Worm (Caenorhabditis elegans) whole organism, late embryonic: ENCODE results near the gene col-187.

Experiments
- C08G9.2 ChIP-seq: sonication (generic microtip); optimal IDR thresholded peaks from 2 replicates; lab custom pipeline; 2016; ENCODE audit warnings: mild to moderate bottlenecking, missing genetic modification characterization, moderate library complexity, missing compliant biosample characterization
- C38D4.7 ChIP-seq: fragments of 200-800 bp; sonication (Bioruptor generic); optimal IDR thresholded peaks from 2 replicates; lab custom pipeline; 2018; ENCODE audit warnings: mild to moderate bottlenecking, missing genetic modification characterization, moderate library complexity, missing compliant biosample characterization
- F13H6.1 ChIP-seq: sonication (generic microtip); optimal IDR thresholded peaks from 2 replicates; lab custom pipeline; 2016; ENCODE audit warnings: missing genetic modification characterization, missing compliant biosample characterization
- K02D7.2 ChIP-seq: sonication (generic microtip); optimal IDR thresholded peaks from 2 replicates; lab custom pipeline; 2017; ENCODE audit warnings: mild to moderate bottlenecking, missing genetic modification characterization, missing compliant biosample characterization
- K09A11.1 ChIP-seq: sonication (generic microtip); optimal IDR thresholded peaks from 2 replicates; lab custom pipeline; 2017; ENCODE audit warnings: antibody characterized with exemption, mild to moderate bottlenecking, missing genetic modification characterization, missing compliant biosample characterization; ENCODE audit not compliant: insufficient read depth
- T23F11.4 ChIP-seq: fragments of 200-800 bp; sonication (Bioruptor generic); optimal IDR thresholded peaks from 2 replicates; lab custom pipeline; 2018; ENCODE audit warnings: mild to moderate bottlenecking, missing genetic modification characterization, missing compliant biosample characterization
- Y22D7AL.16 ChIP-seq: sonication (generic microtip); optimal IDR thresholded peaks from 2 replicates; lab custom pipeline; 2016; ENCODE audit warnings: missing genetic modification characterization, missing compliant biosample characterization
- ama-1 ChIP-seq: fragments of 150-350 bp; optimal IDR thresholded peaks from 2 replicates; lab custom pipeline; 2014
- ceh-14 ChIP-seq: sonication (generic microtip); optimal IDR thresholded peaks from 2 replicates; lab custom pipeline; 2016; ENCODE audit warnings: missing genotype, missing genetic modification characterization, missing compliant biosample characterization
- ceh-2 ChIP-seq: sonication (generic microtip); optimal IDR thresholded peaks from 2 replicates; lab custom pipeline; 2016; ENCODE audit warnings: missing genotype, missing genetic modification characterization, missing compliant biosample characterization
- ceh-30 ChIP-seq: fragments of 150-350 bp; optimal IDR thresholded peaks from 2 replicates; lab custom pipeline; 2014; ENCODE audit warnings: missing biosample characterization, missing genetic modification characterization
- ceh-31 ChIP-seq: sonication (generic microtip); optimal IDR thresholded peaks from 2 replicates; lab custom pipeline; 2016; ENCODE audit warnings: missing genetic modification characterization, missing compliant biosample characterization
- ceh-34 ChIP-seq: sonication (generic microtip); optimal IDR thresholded peaks from 2 replicates; lab custom pipeline; 2016; ENCODE audit warnings: mild to moderate bottlenecking, missing genetic modification characterization, missing compliant biosample characterization
- ceh-48 ChIP-seq: sonication (generic microtip); optimal IDR thresholded peaks from 2 replicates; lab custom pipeline; 2016; ENCODE audit warnings: missing genetic modification characterization, inconsistent platforms, missing compliant biosample characterization
- ceh-6 ChIP-seq: fragments of 200-800 bp; sonication (Bioruptor generic); optimal IDR thresholded peaks from 2 replicates; lab custom pipeline; 2018; ENCODE audit warnings: mild to moderate bottlenecking, missing genetic modification characterization, missing compliant biosample characterization
- ceh-9 ChIP-seq: sonication (generic microtip); optimal IDR thresholded peaks from 2 replicates; lab custom pipeline; 2016; ENCODE audit warnings: mild to moderate bottlenecking, missing genetic modification characterization, inconsistent platforms, missing compliant biosample characterization
- dmd-4 ChIP-seq: sonication (generic microtip); optimal IDR thresholded peaks from 2 replicates; lab custom pipeline; 2016; ENCODE audit warnings: borderline replicate concordance, missing genetic modification characterization, missing compliant biosample characterization
- elt-2 ChIP-seq: sonication (generic microtip); optimal IDR thresholded peaks from 2 replicates; lab custom pipeline; 2016; ENCODE audit warnings: missing genetic modification reagents, missing genetic modification characterization, missing compliant biosample characterization
- ets-4 ChIP-seq: sonication (generic microtip); optimal IDR thresholded peaks from 2 replicates; lab custom pipeline; 2016; ENCODE audit warnings: missing genetic modification characterization, missing compliant biosample characterization
- eyg-1 ChIP-seq: sonication (generic microtip); optimal IDR thresholded peaks from 2 replicates; lab custom pipeline; 2016; ENCODE audit warnings: missing genotype, missing genetic modification characterization, missing compliant biosample characterization
- fax-1 ChIP-seq: sonication (generic microtip); optimal IDR thresholded peaks from 2 replicates; lab custom pipeline; 2016; ENCODE audit warnings: missing genotype, missing genetic modification characterization, missing compliant biosample characterization
- fkh-10 ChIP-seq: fragments of 150-350 bp; optimal IDR thresholded peaks from 2 replicates; lab custom pipeline; 2014; ENCODE audit warnings: missing biosample characterization, missing genetic modification reagents, missing genetic modification characterization
- fkh-6 ChIP-seq: sonication (generic microtip); optimal IDR thresholded peaks from 2 replicates; lab custom pipeline; 2016; ENCODE audit warnings: missing genetic modification characterization, missing compliant biosample characterization
- hlh-13 ChIP-seq: fragments of 200-800 bp; sonication (Bioruptor generic); optimal IDR thresholded peaks from 2 replicates; lab custom pipeline; 2018; ENCODE audit warnings: mild to moderate bottlenecking, missing genetic modification characterization, missing compliant biosample characterization
- hlh-15 ChIP-seq: sonication (generic microtip); optimal IDR thresholded peaks from 2 replicates; lab custom pipeline; 2016; ENCODE audit warnings: missing genetic modification characterization, missing compliant biosample characterization
- hlh-6 ChIP-seq: sonication (generic microtip); optimal IDR thresholded peaks from 2 replicates; lab custom pipeline; 2016; ENCODE audit warnings: missing genotype, missing genetic modification characterization, missing compliant biosample characterization
- lim-6 ChIP-seq: sonication (generic microtip); optimal IDR thresholded peaks from 2 replicates; lab custom pipeline; 2016; ENCODE audit warnings: missing genetic modification characterization, missing compliant biosample characterization
- lin-11 ChIP-seq: fragments of 200-800 bp; sonication (Bioruptor generic); optimal IDR thresholded peaks from 2 replicates; lab custom pipeline; 2018; ENCODE audit warnings: mild to moderate bottlenecking, missing genetic modification characterization, missing compliant biosample characterization
- madf-2 ChIP-seq: sonication (generic microtip); optimal IDR thresholded peaks from 2 replicates; lab custom pipeline; 2017; ENCODE audit warnings: missing genetic modification characterization, missing compliant biosample characterization
- nfya-1 ChIP-seq: sonication (generic microtip); optimal IDR thresholded peaks from 2 replicates; lab custom pipeline; 2017; ENCODE audit warnings: missing genetic modification characterization, mild to moderate bottlenecking, missing compliant biosample characterization, antibody characterized with exemption, moderate library complexity
- nhr-232 ChIP-seq: sonication (generic microtip); optimal IDR thresholded peaks from 2 replicates; lab custom pipeline; 2016; ENCODE audit warnings: missing genetic modification characterization, missing compliant biosample characterization
- npax-4 ChIP-seq: sonication (generic microtip); optimal IDR thresholded peaks from 2 replicates; lab custom pipeline; 2016; ENCODE audit warnings: missing genetic modification characterization, missing compliant biosample characterization
- pax-1 ChIP-seq: fragments of 150-350 bp; optimal IDR thresholded peaks from 2 replicates; lab custom pipeline; 2014; ENCODE audit warnings: missing biosample characterization, missing genetic modification characterization
- pha-4 ChIP-seq: fragments of 150-350 bp; optimal IDR thresholded peaks from 2 replicates; lab custom pipeline; 2018; ENCODE audit warnings: missing biosample characterization, missing genetic modification reagents, missing genetic modification characterization
- pqm-1 ChIP-seq: sonication (generic microtip); optimal IDR thresholded peaks from 2 replicates; lab custom pipeline; 2016; ENCODE audit warnings: missing genetic modification characterization, missing compliant biosample characterization
- pros-1 ChIP-seq: fragments of 150-350 bp; optimal IDR thresholded peaks from 2 replicates; lab custom pipeline; 2014; ENCODE audit warnings: missing biosample characterization, missing genetic modification reagents, missing genetic modification characterization
- ref-2 ChIP-seq: sonication (generic microtip); optimal IDR thresholded peaks from 2 replicates; lab custom pipeline; 2016; ENCODE audit warnings: missing genetic modification characterization, missing compliant biosample characterization
- rnt-1 ChIP-seq: sonication (generic microtip); optimal IDR thresholded peaks from 2 replicates; lab custom pipeline; 2016; ENCODE audit warnings: missing genetic modification characterization, missing compliant biosample characterization
- sdc-2 ChIP-seq: sonication (generic microtip); optimal IDR thresholded peaks from 2 replicates; lab custom pipeline; 2016; ENCODE audit warnings: missing genotype, missing genetic modification characterization, missing compliant biosample characterization
- sox-4 ChIP-seq: sonication (generic microtip); optimal IDR thresholded peaks from 2 replicates; lab custom pipeline; 2017; ENCODE audit warnings: mild to moderate bottlenecking, missing genetic modification characterization, inconsistent platforms, missing compliant biosample characterization
- tbx-2 ChIP-seq: sonication (generic microtip); optimal IDR thresholded peaks from 2 replicates; lab custom pipeline; 2016; ENCODE audit warnings: missing genetic modification characterization, missing compliant biosample characterization
- tbx-7 ChIP-seq: sonication (generic microtip); optimal IDR thresholded peaks from 2 replicates; lab custom pipeline; 2016; ENCODE audit warnings: missing genotype, missing genetic modification characterization, missing compliant biosample characterization
- ttx-3 ChIP-seq: sonication (generic microtip); optimal IDR thresholded peaks from 2 replicates; lab custom pipeline; 2016; ENCODE audit warnings: missing genetic modification reagents, missing genetic modification characterization, missing compliant biosample characterization
- unc-3 ChIP-seq, 2 experiments: fragments of 200-800 bp in 1 of 2; sonication (Bioruptor generic) in 1 of 2; sonication (generic microtip) in 1 of 2; conservative IDR thresholded peaks in 1 of 2; optimal IDR thresholded peaks in 1 of 2; 2 replicates each; pipeline versions ENCODE4 v1.3.6 to Lab custom; 2016 to 2022; ENCODE audit warnings: missing compliant biosample characterization in 2 of 2, missing genetic modification characterization in 2 of 2, missing genetic modification reagents in 1 of 2
- unc-42 ChIP-seq: sonication (generic microtip); optimal IDR thresholded peaks from 2 replicates; lab custom pipeline; 2016; ENCODE audit warnings: missing genotype, missing genetic modification characterization, missing compliant biosample characterization
- zip-5 ChIP-seq: sonication (generic microtip); optimal IDR thresholded peaks from 2 replicates; lab custom pipeline; 2016; ENCODE audit warnings: missing genetic modification characterization, missing compliant biosample characterization

Gene col-187

DNA sequence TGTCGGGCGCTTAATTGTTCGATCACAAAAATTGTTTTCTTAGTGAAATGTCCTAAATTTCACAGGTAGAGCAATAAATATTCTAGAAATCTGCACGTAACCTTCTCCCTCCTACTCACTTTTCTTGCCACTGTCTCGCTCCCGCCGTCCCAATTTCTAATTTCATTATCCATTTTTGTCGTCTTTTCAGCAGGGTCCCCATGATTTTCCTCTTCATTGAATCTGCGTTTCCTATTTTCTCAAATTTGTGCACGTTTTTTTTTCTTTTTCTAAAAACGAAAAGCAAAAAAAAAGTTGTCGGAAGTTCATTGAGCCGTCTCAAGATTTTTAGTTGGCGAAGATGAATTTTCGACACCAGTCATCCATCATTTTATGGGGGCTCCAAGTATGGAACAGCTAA is 26.3 kb upstream of the col-187 start:
- TF ChIP-seq pqm-1 (tag; lab: Kevin White, UChicago) (no peak), lin-11 (no peak), tbx-7 (tag; lab: Kevin White, UChicago) (no peak), hlh-15 (no peak), zip-5 (tag; lab: Kevin White, UChicago) (no peak), ceh-30 (tag; lab: Kevin White, UChicago) (no peak), C38D4.7 (GFP tag; lab: Kevin White, UChicago) (no peak), K02D7.2 (no peak), elt-2 (tag; lab: Kevin White, UChicago) (no peak), T23F11.4 (GFP tag; lab: Kevin White, UChicago) (no peak), npax-4 (no peak), nfya-1 (tag; lab: Kevin White, UChicago) (no peak), F13H6.1 (no peak), madf-2 (no peak), hlh-6 (no peak)
- TF ChIP-seq, all 69 proteins: peak for 0

DNA sequence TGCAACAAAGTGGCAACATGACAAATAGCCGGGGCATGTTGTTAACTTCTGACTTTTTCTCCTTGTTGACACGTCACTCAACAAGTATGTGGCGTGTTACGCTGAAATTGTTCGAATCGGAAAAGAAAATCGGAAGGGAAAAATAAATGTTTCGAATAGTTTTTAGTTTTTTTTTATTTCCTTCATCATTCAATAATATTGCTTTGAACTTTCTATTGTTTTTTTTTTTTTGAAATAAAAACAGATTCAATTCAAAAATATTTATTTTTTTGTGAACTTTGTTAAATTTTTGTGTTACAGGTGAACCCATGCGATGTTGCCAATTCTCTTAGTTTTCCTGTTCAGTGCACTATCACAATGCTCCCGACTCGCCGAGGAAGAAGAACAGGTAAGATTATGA is 23.1 kb upstream of the col-187 start, which contains the start of gene cpd-2:
cpd-2 (plus strand) TSS at position 301 of the 400 bp plus-strand sequence.
- TF ChIP-seq rnt-1 (tag; lab: Kevin White, UChicago) (no peak), hlh-13 (GFP tag; lab: Kevin White, UChicago) (no peak), ceh-6 (GFP tag; lab: Kevin White, UChicago) (no peak), pax-1 (no peak)

DNA sequence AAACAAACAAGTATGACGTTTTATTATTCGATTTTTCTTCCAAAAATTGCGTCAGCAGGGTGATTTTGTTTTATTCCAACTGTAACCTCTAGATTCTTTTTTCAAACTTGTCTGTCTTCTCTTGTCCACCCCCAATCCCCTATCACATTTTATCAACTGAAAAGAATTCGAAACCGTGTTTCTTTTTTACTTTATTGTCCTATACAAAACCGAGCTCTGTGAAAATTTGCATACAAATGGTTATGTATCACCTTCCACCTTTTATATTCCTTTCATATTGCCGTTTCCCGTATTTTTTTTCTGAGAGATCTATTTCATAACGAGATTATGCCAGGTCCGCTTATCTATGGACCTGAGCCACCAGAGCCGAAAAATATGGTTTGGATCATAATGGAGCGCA is 17.4 kb upstream of the col-187 start, which contains the start of gene T27A8.7:
T27A8.7 (plus strand) TSS at position 301 of the 400 bp plus-strand sequence.
- TF ChIP-seq ref-2 (tag; lab: Kevin White, UChicago) (no peak), lin-11 (no peak), eyg-1 (tag; lab: Kevin White, UChicago) (no peak), pros-1 (tag; lab: Kevin White, UChicago) (no peak), ama-1 (lab: Kevin White, UChicago) (no peak), ets-4 (tag; lab: Kevin White, UChicago) (no peak), C08G9.2 (tag; lab: Kevin White, UChicago) (no peak), Y22D7AL.16 (tag; lab: Kevin White, UChicago) (no peak), fkh-10 (GFP tag; lab: Kevin White, UChicago) (no peak), ceh-14 (tag; lab: Kevin White, UChicago) (no peak), lim-6 (tag; lab: Kevin White, UChicago) (no peak), ceh-31 (tag; lab: Kevin White, UChicago) (no peak), F13H6.1 (no peak), fkh-6 (tag; lab: Kevin White, UChicago) (no peak), dmd-4 (tag; lab: Kevin White, UChicago) (no peak), C38D4.7 (GFP tag; lab: Kevin White, UChicago) (no peak), ceh-34 (tag; lab: Kevin White, UChicago) (no peak)

DNA sequence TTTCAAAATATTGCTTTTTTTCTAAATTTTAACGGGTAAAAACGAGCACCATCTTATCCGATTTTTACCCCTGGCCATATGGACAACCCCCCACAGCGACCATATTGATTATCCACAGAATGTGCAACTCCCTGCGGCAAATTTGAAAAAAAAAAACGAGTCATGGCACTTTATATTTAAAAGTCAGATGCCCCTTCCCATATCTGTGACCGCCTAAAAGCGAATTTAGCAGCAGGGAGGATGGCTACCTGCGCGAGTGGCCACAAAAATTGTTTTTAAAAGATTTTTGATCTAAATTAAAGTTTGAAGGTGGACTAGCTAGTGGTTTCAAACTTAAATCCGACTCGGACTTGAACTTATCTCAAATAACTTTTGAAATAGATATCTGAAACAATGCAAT is 16.3 kb upstream of the col-187 start:
- TF ChIP-seq sox-4 (tag; lab: Kevin White, UChicago): no peak
- peak; percentile 48 for TF ChIP-seq ceh-48
- TF ChIP-seq ama-1 (lab: Kevin White, UChicago): no peak
- TF ChIP-seq eyg-1 (tag; lab: Kevin White, UChicago): no peak
- TF ChIP-seq ceh-2: peak; percentile 17
- no peak for TF ChIP-seq ttx-3 (tag; lab: Kevin White, UChicago)
- TF ChIP-seq elt-2 (tag; lab: Kevin White, UChicago): peak; percentile 40
- peak; percentile 53 for TF ChIP-seq K09A11.1 (tag; lab: Kevin White, UChicago)
- peak; percentile 71 for TF ChIP-seq ceh-30 (tag; lab: Kevin White, UChicago)
- TF ChIP-seq hlh-15: no peak
- TF ChIP-seq npax-4: no peak
- peak; percentile 78 for TF ChIP-seq tbx-2 (tag; lab: Kevin White, UChicago)
- TF ChIP-seq nhr-232 (tag; lab: Kevin White, UChicago): no peak
- no peak for TF ChIP-seq ceh-6 (GFP tag; lab: Kevin White, UChicago)
- no peak for TF ChIP-seq C08G9.2 (tag; lab: Kevin White, UChicago)
- no peak for TF ChIP-seq K02D7.2
- no peak for TF ChIP-seq pha-4 (tag; lab: Kevin White, UChicago)
- peak; percentile 89 for TF ChIP-seq unc-42
- TF ChIP-seq pros-1 (tag; lab: Kevin White, UChicago): peak; percentile 35
- TF ChIP-seq fax-1 (tag; lab: Kevin White, UChicago): no peak
- no peak for TF ChIP-seq madf-2
- no peak for TF ChIP-seq zip-5 (tag; lab: Kevin White, UChicago)
- TF ChIP-seq unc-3 (GFP tag; conservative IDR thresholded peaks at IDR 0.05; lab: Robert Waterston, UW): peak; percentile 37; the same call in 1 of the 2 replicates
- peak; percentile 8 for TF ChIP-seq unc-3 (tag; optimal IDR thresholded peaks at IDR 0.05; lab: Kevin White, UChicago)
- TF ChIP-seq ceh-9 (tag; lab: Kevin White, UChicago): no peak
- peak; percentile 99 for TF ChIP-seq sdc-2 (tag; lab: Kevin White, UChicago)
- TF ChIP-seq pax-1: peak; percentile 59
